Worm (Caenorhabditis elegans): ENCODE data around the gene C40A11.7.
"Not testable (repeated sequence)": the region's sequence is repeated elsewhere in the genome, so short reads cannot be mapped to it uniquely, and the experiment has no call there.

C40A11.7 gene

ce11 chrII:2163370-2163882, 13.0 kb upstream of the C40A11.7 start, which contains the start of gene C33C12.11:
Gene C33C12.11 (minus strand): TSS chrII:2163832.
- TF ChIP-seq set-16 (GFP tag; IDR thresholded peaks at IDR 0.05) = peak; percentile 87

ce11 chrII:2153708-2154107, 3.3 kb upstream of the C40A11.7 start, which contains the start of gene math-18:
Gene math-18 (plus strand): TSS chrII:2154008.
- not testable (repeated sequence) for TF ChIP-seq set-16 (GFP tag; IDR thresholded peaks at IDR 0.05); mep-1 (tag; optimal IDR thresholded peaks at IDR 0.05); vab-7 (GFP tag; IDR thresholded peaks at IDR 0.05)

- no peak for TF ChIP-seq dmd-9 (GFP tag; IDR thresholded peaks at IDR 0.05)
- TF ChIP-seq spr-3 (GFP tag; optimal IDR thresholded peaks at IDR 0.05) = no peak
- peak; percentile 14 for TF ChIP-seq nhr-28 (tag; optimal IDR thresholded peaks at IDR 0.05)
- peak; percentile 51 for TF ChIP-seq pqm-1 (tag; optimal IDR thresholded peaks at IDR 0.05)
- TF ChIP-seq pha-4 (GFP tag; IDR thresholded peaks at IDR 0.05) = no peak
- no peak for TF ChIP-seq pha-4 (tag; optimal IDR thresholded peaks at IDR 0.05)
These were observed 2.1 kb upstream of the C40A11.7 start for ce11 chrII:2152455-2152854.

ce11 chrII:2146900-2147375, 3.4 kb downstream of the C40A11.7 start, which contains the start of gene C40A11.2:
Gene C40A11.2 (plus strand): TSS chrII:2146950.
- peak in 1 of 2 experiments; percentile 52 for TF ChIP-seq unc-62 (GFP tag; optimal IDR thresholded peaks at IDR 0.05 in 1 of 2)
- no peak for TF ChIP-seq unc-62 (tag; optimal IDR thresholded peaks at IDR 0.05)
- no peak for TF ChIP-seq arid-1 (GFP tag; conservative IDR thresholded peaks at IDR 0.05)

- no peak for TF ChIP-seq gei-8 (GFP tag; optimal IDR thresholded peaks at IDR 0.05)
- TF ChIP-seq zfp-3 (GFP tag; conservative IDR thresholded peaks at IDR 0.05) = no peak
These were observed 4.8 kb downstream of the C40A11.7 start, which contains the start of gene C40A11.6 for ce11 chrII:2145566-2145965. Gene C40A11.6 (minus strand): TSS chrII:2145666.

- TF ChIP-seq ZK546.5 (tag; optimal IDR thresholded peaks at IDR 0.05) = no peak
- TF ChIP-seq unc-62 (GFP tag; optimal IDR thresholded peaks at IDR 0.05 in 1 of 2) = peak in 1 of 2 experiments; percentile 50
- TF ChIP-seq unc-62 (tag; optimal IDR thresholded peaks at IDR 0.05) = no peak
These were observed 9.6 kb downstream of the C40A11.7 start, which contains the start of gene C40A11.3 for ce11 chrII:2140817-2141216. Gene C40A11.3 (plus strand): TSS chrII:2141117.

- TF ChIP-seq lim-7 (GFP tag; IDR thresholded peaks at IDR 0.05) = no peak
- TF ChIP-seq ces-1 (GFP tag; optimal IDR thresholded peaks at IDR 0.05) = no peak
- TF ChIP-seq hlh-30 (tag; optimal IDR thresholded peaks at IDR 0.05; ENCODE audit: insufficient read depth) = no peak
- TF ChIP-seq Y75B8A.6 (GFP tag; IDR thresholded peaks at IDR 0.05) = no peak
- no peak for TF ChIP-seq lin-39 (tag; optimal IDR thresholded peaks at IDR 0.05)
- no peak for TF ChIP-seq madf-5 (GFP tag; IDR thresholded peaks at IDR 0.05)
- no peak for TF ChIP-seq tra-1 (GFP tag; IDR thresholded peaks at IDR 0.05)
- TF ChIP-seq ztf-7 (tag; optimal IDR thresholded peaks at IDR 0.05) = no peak
- TF ChIP-seq mxl-2 (GFP tag; conservative IDR thresholded peaks at IDR 0.05) = no peak
- no peak for TF ChIP-seq ceh-44 (GFP tag; IDR thresholded peaks at IDR 0.05)
- no peak for TF ChIP-seq dmd-6 (GFP tag; IDR thresholded peaks at IDR 0.05)
- no peak for TF ChIP-seq F10B5.3 (tag; optimal IDR thresholded peaks at IDR 0.05)
- TF ChIP-seq hmg-1.1 (GFP tag; IDR thresholded peaks at IDR 0.05) = no peak
- no peak for TF ChIP-seq mdl-1 (tag; optimal IDR thresholded peaks at IDR 0.05)
- TF ChIP-seq lin-15B (tag; optimal IDR thresholded peaks at IDR 0.05) = no peak
- TF ChIP-seq Y105C5A.15 (GFP tag; IDR thresholded peaks at IDR 0.05) = no peak
These were observed 11.5 kb downstream of the C40A11.7 start for ce11 chrII:2138901-2139300.
